Worm (Caenorhabditis elegans) whole organism, mixed stage, embryonic: ENCODE results near the gene lido-6.
A peak's percentile ranks its signal among the peaks of the same experiment; 100 is the strongest.
"Not testable (repeated sequence)": the region's sequence is repeated elsewhere in the genome, so short reads cannot be mapped to it uniquely, and the experiment has no call there.

ENCODE experiments used
- M03D4.4 ChIP-seq: sonication (generic microtip); optimal IDR thresholded peaks from 2 replicates; lab custom pipeline; 2017; ENCODE audit warnings: mild to moderate bottlenecking, missing genetic modification characterization, missing compliant biosample characterization
- bed-3 ChIP-seq: fragments of 200-800 bp; sonication (Bioruptor generic); optimal IDR thresholded peaks from 3 replicates; lab custom pipeline; 2018; ENCODE audit warnings: mild to moderate bottlenecking, missing genetic modification characterization, moderate library complexity, missing compliant biosample characterization
- blmp-1 ChIP-seq: fragments of 150-350 bp; optimal IDR thresholded peaks from 2 replicates; lab custom pipeline; 2014; ENCODE audit warnings: missing biosample characterization, missing genetic modification characterization
- ceh-39 ChIP-seq: fragments of 150-350 bp; optimal IDR thresholded peaks from 2 replicates; lab custom pipeline; 2014; ENCODE audit warnings: missing biosample characterization, missing genetic modification characterization
- ceh-83 ChIP-seq: fragments of 200-800 bp; sonication (Bioruptor generic); optimal IDR thresholded peaks from 2 replicates; lab custom pipeline; 2018; ENCODE audit warnings: mild to moderate bottlenecking, missing genetic modification characterization, missing compliant biosample characterization
- ces-1 ChIP-seq: fragments of 150-350 bp; optimal IDR thresholded peaks from 2 replicates; lab custom pipeline; 2014; ENCODE audit warnings: missing biosample characterization, missing genetic modification reagents, missing genetic modification characterization
- cnd-1 ChIP-seq: fragments of 200-800 bp; sonication (Bioruptor generic); optimal IDR thresholded peaks from 2 replicates; lab custom pipeline; 2018; ENCODE audit warnings: mild to moderate bottlenecking, missing genetic modification characterization, missing compliant biosample characterization
- drap-1 ChIP-seq: fragments of 200-800 bp; sonication (Bioruptor generic); optimal IDR thresholded peaks from 3 replicates; lab custom pipeline; 2018; ENCODE audit warnings: mild to moderate bottlenecking, missing genetic modification characterization, missing compliant biosample characterization
- elt-1 ChIP-seq: sonication (generic microtip); optimal IDR thresholded peaks from 2 replicates; lab custom pipeline; 2017; ENCODE audit warnings: missing genetic modification characterization, mild to moderate bottlenecking, missing compliant biosample characterization, antibody characterized with exemption, moderate library complexity, borderline replicate concordance; ENCODE audit not compliant: insufficient read depth
- elt-3 ChIP-seq: fragments of 150-350 bp; optimal IDR thresholded peaks from 2 replicates; lab custom pipeline; 2014; ENCODE audit warnings: missing biosample characterization, missing genetic modification characterization
- flh-1 ChIP-seq: fragments of 200-800 bp; sonication (Bioruptor generic); optimal IDR thresholded peaks from 2 replicates; lab custom pipeline; 2018; ENCODE audit warnings: mild to moderate bottlenecking, missing genetic modification characterization, moderate library complexity, missing compliant biosample characterization
- ham-2 ChIP-seq: fragments of 200-800 bp; sonication (Bioruptor generic); optimal IDR thresholded peaks from 2 replicates; lab custom pipeline; 2018; ENCODE audit warnings: mild to moderate bottlenecking, missing genetic modification characterization, missing compliant biosample characterization
- hlh-1 ChIP-seq: fragments of 150-350 bp; optimal IDR thresholded peaks from 2 replicates; lab custom pipeline; 2014; ENCODE audit warnings: missing biosample characterization, missing genetic modification reagents, missing genetic modification characterization
- lin-13 ChIP-seq: fragments of 150-350 bp; optimal IDR thresholded peaks from 2 replicates; lab custom pipeline; 2014; ENCODE audit warnings: missing biosample characterization, missing genetic modification characterization
- lin-32 ChIP-seq: fragments of 200-800 bp; sonication (Bioruptor generic); optimal IDR thresholded peaks from 2 replicates; lab custom pipeline; 2018; ENCODE audit warnings: mild to moderate bottlenecking, missing genetic modification characterization, missing compliant biosample characterization
- lsy-2 ChIP-seq: fragments of 150-350 bp; optimal IDR thresholded peaks from 2 replicates; lab custom pipeline; 2014; ENCODE audit warnings: missing biosample characterization, missing genetic modification characterization
- mab-5 ChIP-seq: fragments of 150-350 bp; optimal IDR thresholded peaks from 2 replicates; lab custom pipeline; 2014; ENCODE audit warnings: missing biosample characterization, missing genetic modification characterization
- mls-2 ChIP-seq: sonication (generic microtip); optimal IDR thresholded peaks from 2 replicates; lab custom pipeline; 2016; ENCODE audit warnings: mild to moderate bottlenecking, missing genetic modification characterization, moderate library complexity, missing compliant biosample characterization
- nhr-12 ChIP-seq: fragments of 150-350 bp; optimal IDR thresholded peaks from 2 replicates; lab custom pipeline; 2014; ENCODE audit warnings: missing biosample characterization, missing genetic modification characterization
- nhr-2 ChIP-seq: fragments of 150-350 bp; optimal IDR thresholded peaks from 2 replicates; lab custom pipeline; 2014; ENCODE audit warnings: missing biosample characterization, missing genetic modification characterization
- nhr-237 ChIP-seq: fragments of 150-350 bp; optimal IDR thresholded peaks from 2 replicates; lab custom pipeline; 2014; ENCODE audit warnings: missing biosample characterization, missing genetic modification characterization
- nhr-28 ChIP-seq: fragments of 150-350 bp; optimal IDR thresholded peaks from 2 replicates; lab custom pipeline; 2014; ENCODE audit warnings: missing biosample characterization, missing genetic modification characterization
- nhr-76 ChIP-seq: sonication (generic microtip); optimal IDR thresholded peaks from 2 replicates; lab custom pipeline; 2017; ENCODE audit warnings: missing biosample characterization, missing genetic modification characterization
- pha-4 ChIP-seq: fragments of 150-350 bp; optimal IDR thresholded peaks from 2 replicates; lab custom pipeline; 2018; ENCODE audit warnings: missing biosample characterization, missing genetic modification reagents, missing genetic modification characterization
- sem-2 ChIP-seq: fragments of 200-800 bp; sonication (Bioruptor generic); optimal IDR thresholded peaks from 2 replicates; lab custom pipeline; 2018; ENCODE audit warnings: mild to moderate bottlenecking, missing genetic modification characterization, missing compliant biosample characterization
- snpc-4 ChIP-seq: fragments of 150-350 bp; optimal IDR thresholded peaks from 2 replicates; lab custom pipeline; 2014; ENCODE audit warnings: missing biosample characterization, missing genetic modification characterization
- sptf-1 ChIP-seq: sonication (generic microtip); optimal IDR thresholded peaks from 2 replicates; lab custom pipeline; 2017; ENCODE audit warnings: mild to moderate bottlenecking, missing genetic modification characterization, moderate library complexity, missing compliant biosample characterization
- unc-120 ChIP-seq: sonication (generic microtip); optimal IDR thresholded peaks from 2 replicates; lab custom pipeline; 2017; ENCODE audit warnings: missing genetic modification characterization, missing compliant biosample characterization; ENCODE audit not compliant: poor library complexity, severe bottlenecking
- unc-39 ChIP-seq: fragments of 150-350 bp; optimal IDR thresholded peaks from 2 replicates; lab custom pipeline; 2014; ENCODE audit warnings: missing biosample characterization, missing genetic modification characterization
- unc-62 ChIP-seq: fragments of 150-350 bp; optimal IDR thresholded peaks from 2 replicates; lab custom pipeline; 2014; ENCODE audit warnings: missing biosample characterization, missing genetic modification reagents, missing genetic modification characterization
- zip-8 ChIP-seq: fragments of 150-350 bp; optimal IDR thresholded peaks from 2 replicates; lab custom pipeline; 2014; ENCODE audit warnings: missing biosample characterization, missing genetic modification characterization
- ztf-11 ChIP-seq: fragments of 150-350 bp; optimal IDR thresholded peaks from 2 replicates; lab custom pipeline; 2014; ENCODE audit warnings: missing biosample characterization, missing genetic modification characterization

Gene lido-6

ce11 chrX:17117359-17117758 lies 2.4 kb upstream of the lido-6 start, which contains the start of gene K09E3.2:
TSS of gene K09E3.2 (plus strand) at chrX:17117659.
- TF ChIP-seq cnd-1, nhr-237, hlh-1 (tag; lab: Kevin White, UChicago): not testable (repeated sequence)
- TF ChIP-seq, all 35 proteins: peak for 0; not testable (repeated sequence) for 35

DNA sequence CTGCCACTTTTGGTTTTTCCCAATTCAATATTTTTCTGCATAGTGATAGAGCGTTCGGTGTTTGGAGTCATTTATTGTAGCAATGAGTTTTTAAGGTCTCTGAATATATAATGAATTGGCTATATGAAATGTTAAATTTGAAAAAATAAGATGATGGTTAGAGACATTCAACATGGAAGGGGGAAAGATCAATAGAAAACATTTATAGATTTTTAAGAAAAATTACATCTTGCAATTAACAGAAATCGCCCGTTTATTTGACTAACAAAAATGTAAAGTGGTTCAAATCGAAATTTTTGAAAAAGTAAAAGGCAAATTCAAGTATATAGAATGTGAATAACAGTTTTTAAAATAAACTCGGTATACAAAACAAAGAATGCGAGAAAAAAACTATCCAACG lies 4.4 kb downstream of the lido-6 start, which contains the start of gene lido-5:
lido-5 (minus strand) TSS at position 101 of the 400 bp plus-strand sequence.
- TF ChIP-seq sptf-1 (tag; lab: Kevin White, UChicago), result no peak
- TF ChIP-seq, all 35 proteins: peak for 0

DNA sequence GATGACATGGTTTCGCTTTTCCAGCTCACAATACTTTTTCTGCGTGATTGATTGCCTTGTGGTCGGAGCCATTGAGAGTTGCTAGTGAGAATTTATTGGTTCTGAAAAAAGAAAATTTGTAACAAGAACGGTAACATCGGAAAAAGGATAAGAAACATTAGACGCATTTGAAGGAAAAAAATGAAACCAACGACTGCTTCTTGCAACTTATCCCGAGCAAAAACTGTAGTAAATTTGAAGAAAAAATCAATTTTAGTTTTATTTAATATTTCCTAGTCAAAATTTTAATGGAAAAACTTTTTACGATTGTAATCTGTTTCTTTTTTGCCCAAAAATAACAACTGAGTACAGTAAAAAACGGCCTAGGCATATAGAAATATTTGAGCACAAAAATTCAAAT lies 7.3 kb downstream of the lido-6 start, which contains the start of gene lido-4:
lido-4 (minus strand) TSS at position 101 of the 400 bp plus-strand sequence.
- TF ChIP-seq sptf-1 (tag; lab: Kevin White, UChicago) (no peak), mab-5 (tag; lab: Kevin White, UChicago) (no peak), nhr-2 (tag; lab: Kevin White, UChicago) (no peak), ceh-39 (tag; lab: Kevin White, UChicago) (no peak), lin-13 (tag; lab: Kevin White, UChicago) (no peak), M03D4.4 (no peak), cnd-1 (tag; lab: Kevin White, UChicago) (no peak), drap-1 (no peak), zip-8 (tag; lab: Kevin White, UChicago) (no peak), mls-2 (tag; lab: Kevin White, UChicago) (no peak)

DNA sequence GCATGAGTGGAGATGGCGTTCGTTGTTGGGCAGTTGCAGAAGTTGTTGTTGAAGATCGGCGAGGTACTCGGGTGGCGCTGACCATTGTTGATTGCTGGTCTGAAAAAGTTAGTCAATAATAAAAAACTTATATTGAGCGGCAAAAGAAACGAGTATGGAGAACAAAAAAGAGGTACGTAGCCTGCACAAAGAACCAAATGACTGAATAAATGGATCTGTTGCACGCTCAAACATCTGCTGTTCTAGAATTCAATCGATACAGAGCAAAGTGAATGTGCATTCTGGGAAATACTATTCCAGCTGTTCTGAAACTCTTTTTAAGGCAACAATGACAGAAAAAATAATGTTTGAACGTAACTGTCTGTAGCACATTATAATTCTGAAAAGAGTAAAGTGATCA lies 14.3 kb downstream of the lido-6 start, which contains the start of gene lido-2:
lido-2 (minus strand) TSS at position 101 of the 400 bp plus-strand sequence.
- no peak for TF ChIP-seq nhr-76
- TF ChIP-seq ceh-83 (GFP tag; lab: Kevin White, UChicago), result no peak
- no peak for TF ChIP-seq hlh-1 (tag; lab: Kevin White, UChicago)
- TF ChIP-seq nhr-28 (tag; lab: Kevin White, UChicago), result no peak
- no peak for TF ChIP-seq sptf-1 (tag; lab: Kevin White, UChicago)
- no peak for TF ChIP-seq bed-3 (GFP tag; lab: Kevin White, UChicago)
- no peak for TF ChIP-seq snpc-4
- no peak for TF ChIP-seq unc-39
- no peak for TF ChIP-seq flh-1 (GFP tag; lab: Kevin White, UChicago)
- no peak for TF ChIP-seq mab-5 (tag; lab: Kevin White, UChicago)
- no peak for TF ChIP-seq cnd-1 (tag; lab: Kevin White, UChicago)
- TF ChIP-seq elt-3 (tag; lab: Kevin White, UChicago), result no peak
- no peak for TF ChIP-seq sem-2 (GFP tag; lab: Kevin White, UChicago)
- TF ChIP-seq ces-1 (GFP tag; lab: Kevin White, UChicago), result no peak
- TF ChIP-seq nhr-12 (tag; lab: Kevin White, UChicago), result no peak
- TF ChIP-seq pha-4 (tag; lab: Kevin White, UChicago), result no peak
- TF ChIP-seq nhr-2 (tag; lab: Kevin White, UChicago), result no peak

- TF ChIP-seq ham-2 (GFP tag; lab: Kevin White, UChicago) (no peak), elt-1 (tag; lab: Kevin White, UChicago) (peak; percentile 26), ceh-83 (GFP tag; lab: Kevin White, UChicago) (no peak), unc-120 (no peak)
Observed at ce11 chrX:17096508-17097234, 18.3 kb downstream of the lido-6 start, which contains the start of gene lido-1. TSS of gene lido-1 (minus strand) at chrX:17096558.

DNA sequence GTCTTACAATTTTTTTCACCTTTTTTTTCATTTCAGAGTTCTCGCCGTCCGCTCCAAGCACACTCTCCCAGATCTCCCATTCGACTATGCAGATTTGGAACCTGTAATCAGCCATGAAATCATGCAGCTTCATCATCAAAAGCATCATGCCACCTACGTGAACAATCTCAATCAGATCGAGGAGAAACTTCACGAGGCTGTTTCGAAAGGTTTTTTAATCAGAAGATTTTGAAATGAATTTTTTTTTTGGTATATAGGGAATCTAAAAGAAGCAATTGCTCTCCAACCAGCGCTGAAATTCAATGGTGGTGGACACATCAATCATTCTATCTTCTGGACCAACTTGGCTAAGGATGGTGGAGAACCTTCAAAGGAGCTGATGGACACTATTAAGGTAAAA lies 21.8 kb downstream of the lido-6 start, which contains the start of gene C08A9.3:
C08A9.3 (minus strand) TSS at position 101 of the 400 bp plus-strand sequence.
- TF ChIP-seq elt-1 (tag; lab: Kevin White, UChicago), result no peak
- TF ChIP-seq flh-1 (GFP tag; lab: Kevin White, UChicago), result no peak
- no peak for TF ChIP-seq pha-4 (tag; lab: Kevin White, UChicago)
- TF ChIP-seq mab-5 (tag; lab: Kevin White, UChicago), result no peak
- TF ChIP-seq unc-62, result no peak
- TF ChIP-seq hlh-1 (tag; lab: Kevin White, UChicago), result no peak
- no peak for TF ChIP-seq sem-2 (GFP tag; lab: Kevin White, UChicago)
- TF ChIP-seq drap-1, result no peak
- TF ChIP-seq unc-39, result no peak
- no peak for TF ChIP-seq lsy-2 (tag; lab: Kevin White, UChicago)
- TF ChIP-seq blmp-1 (tag; lab: Kevin White, UChicago), result no peak
- no peak for TF ChIP-seq ztf-11 (tag; lab: Kevin White, UChicago)
- TF ChIP-seq mls-2 (tag; lab: Kevin White, UChicago), result no peak
- TF ChIP-seq elt-3 (tag; lab: Kevin White, UChicago), result no peak
- TF ChIP-seq M03D4.4, result no peak
- TF ChIP-seq ceh-39 (tag; lab: Kevin White, UChicago), result no peak
- TF ChIP-seq lin-32 (GFP tag; lab: Kevin White, UChicago), result no peak
- no peak for TF ChIP-seq bed-3 (GFP tag; lab: Kevin White, UChicago)
- TF ChIP-seq, all 35 proteins: peak for 0
